Fruit fly (Drosophila melanogaster): ENCODE results near the gene zyd.

Gene zyd

DNA sequence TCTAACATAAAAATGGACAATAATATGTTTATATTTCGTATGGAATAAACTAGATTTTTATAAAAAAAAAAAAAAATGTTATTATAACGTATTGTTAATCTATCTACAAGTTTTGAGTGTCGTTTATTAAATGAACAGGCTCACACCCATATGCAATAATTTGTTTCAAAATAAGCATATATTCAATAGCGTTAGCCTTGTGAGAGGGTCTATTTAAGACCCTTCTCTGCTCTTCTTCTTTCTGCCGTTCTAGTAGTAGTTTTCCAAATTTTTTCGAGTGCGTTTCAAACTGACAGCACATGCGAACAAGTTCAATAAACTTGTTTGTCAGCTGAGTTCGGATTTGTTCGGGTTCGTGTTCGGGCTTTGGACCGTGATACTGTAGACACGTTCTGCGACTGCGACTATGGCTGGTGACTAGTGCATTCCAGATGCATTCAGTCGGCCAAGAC, 48.6 kb downstream of the zyd start (continued):
- TF ChIP-seq cyc (GFP tag; optimal IDR thresholded peaks at IDR 0.05) (peak; percentile 48), Sox14 (GFP tag; optimal IDR thresholded peaks at IDR 0.05) (peak; percentile 14), CG9139 (GFP tag; optimal IDR thresholded peaks at IDR 0.05) (no peak), net (GFP tag; optimal IDR thresholded peaks at IDR 0.05) (peak; percentile 45), CG6808 (GFP tag; optimal IDR thresholded peaks at IDR 0.05) (peak; percentile 11), Lpt (GFP tag; optimal IDR thresholded peaks at IDR 0.05) (peak; percentile 43), fd85E (GFP tag; optimal IDR thresholded peaks at IDR 0.05) (no peak), lz (GFP tag; optimal IDR thresholded peaks at IDR 0.05) (peak; percentile 29), CG16779 (tag; optimal IDR thresholded peaks at IDR 0.05) (no peak), CG11294 (GFP tag; IDR thresholded peaks at IDR 0.05) (no peak), Eip93F (GFP tag; optimal IDR thresholded peaks at IDR 0.05) (no peak), salr (GFP tag; optimal IDR thresholded peaks at IDR 0.05) (peak in 1 of 2 experiments; percentile 76), Eip75B (GFP tag; optimal IDR thresholded peaks at IDR 0.05) (peak; percentile 11), CG6792 (GFP tag; optimal IDR thresholded peaks at IDR 0.05) (peak; percentile 10), CG6854 (GFP tag; optimal IDR thresholded peaks at IDR 0.05) (no peak), Hr39 (GFP tag; optimal IDR thresholded peaks at IDR 0.05) (peak; percentile 31), fkh (GFP tag; optimal IDR thresholded peaks at IDR 0.05) (no peak)

DNA sequence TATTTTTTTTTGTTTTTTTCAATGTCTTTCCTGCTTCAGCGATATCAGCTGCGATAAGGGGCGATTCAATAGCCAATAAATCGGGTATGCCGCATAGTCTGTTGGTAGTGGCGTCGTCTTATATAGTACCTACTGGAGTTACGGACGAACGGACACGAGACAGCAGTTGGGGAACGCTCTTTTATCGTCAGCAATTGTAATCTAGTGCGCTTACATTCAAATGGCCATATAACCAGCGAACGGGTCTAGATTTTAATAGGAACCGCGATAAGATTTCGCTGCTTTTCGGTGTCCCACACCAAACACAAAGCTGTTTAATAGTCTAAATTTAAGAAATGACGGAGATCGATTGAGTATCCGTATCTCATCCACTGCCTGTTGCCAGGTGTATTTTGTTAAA, 50.7 kb downstream of the zyd start:
- no peak for TF ChIP-seq CG32006 (GFP tag; optimal IDR thresholded peaks at IDR 0.05)
- TF ChIP-seq vri (GFP tag; optimal IDR thresholded peaks at IDR 0.05), result peak; percentile 1

DNA sequence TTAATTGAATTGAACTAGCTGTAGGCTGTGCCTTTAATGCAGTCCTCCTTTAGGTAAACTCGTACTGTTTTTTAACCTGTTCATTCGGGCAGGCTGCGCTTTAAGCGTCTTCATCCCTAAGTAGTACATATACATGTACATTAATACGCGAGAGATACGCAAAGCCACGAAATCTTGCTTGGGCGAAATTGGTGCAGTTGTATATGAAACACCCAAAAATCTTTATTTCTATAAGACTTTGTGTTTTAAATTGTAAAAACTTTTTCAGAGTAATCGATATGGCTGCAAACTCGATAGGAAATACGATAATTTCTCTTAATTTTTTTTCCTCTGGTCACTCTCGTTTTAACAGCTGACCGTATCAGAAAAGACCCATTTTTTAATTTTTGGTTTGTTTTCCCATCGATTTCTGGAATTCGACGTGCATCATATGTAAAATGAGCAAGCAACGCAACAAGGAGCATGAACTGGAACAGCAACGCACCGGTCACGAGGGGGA, 59.8 kb downstream of the zyd start, which contains the start of the genes CG17163 and CG17168:
Gene CG17163 (minus strand): TSS at position 303 of the 499 bp plus-strand sequence.
Gene CG17168 (plus strand): TSS at position 332 of the 499 bp plus-strand sequence.
- no peak for TF ChIP-seq CG6792 (GFP tag; optimal IDR thresholded peaks at IDR 0.05)
- no peak for TF ChIP-seq CG16779 (tag; optimal IDR thresholded peaks at IDR 0.05)
- TF ChIP-seq Hr38 (GFP tag; optimal IDR thresholded peaks at IDR 0.05), result no peak
- TF ChIP-seq CG34406 (GFP tag; optimal IDR thresholded peaks at IDR 0.05), result no peak
- TF ChIP-seq fd59A (GFP tag; optimal IDR thresholded peaks at IDR 0.05), result no peak
- TF ChIP-seq Met (GFP tag; optimal IDR thresholded peaks at IDR 0.05), result no peak
- TF ChIP-seq CG4318 (GFP tag; optimal IDR thresholded peaks at IDR 0.05), result no peak
- no peak for TF ChIP-seq ss (GFP tag; optimal IDR thresholded peaks at IDR 0.05)
- no peak for TF ChIP-seq Blimp-1 (GFP tag; optimal IDR thresholded peaks at IDR 0.05)
- TF ChIP-seq CG11902 (GFP tag; optimal IDR thresholded peaks at IDR 0.05), result no peak
- TF ChIP-seq CG7368 (GFP tag; optimal IDR thresholded peaks at IDR 0.05), result no peak
- no peak for TF ChIP-seq Eip93F (GFP tag; optimal IDR thresholded peaks at IDR 0.05)
- no peak for TF ChIP-seq CG3919 (GFP tag; optimal IDR thresholded peaks at IDR 0.05)
- TF ChIP-seq dsx (GFP tag; optimal IDR thresholded peaks at IDR 0.05; ENCODE audit: poor library complexity, severe bottlenecking), result no peak
- TF ChIP-seq CG8119 (GFP tag; IDR thresholded peaks at IDR 0.05), result no peak
- no peak for TF ChIP-seq Ets21C (GFP tag; optimal IDR thresholded peaks at IDR 0.05)
- no peak for TF ChIP-seq Lpt (GFP tag; optimal IDR thresholded peaks at IDR 0.05)
- no peak for TF ChIP-seq CG10669 (GFP tag; optimal IDR thresholded peaks at IDR 0.05)

DNA sequence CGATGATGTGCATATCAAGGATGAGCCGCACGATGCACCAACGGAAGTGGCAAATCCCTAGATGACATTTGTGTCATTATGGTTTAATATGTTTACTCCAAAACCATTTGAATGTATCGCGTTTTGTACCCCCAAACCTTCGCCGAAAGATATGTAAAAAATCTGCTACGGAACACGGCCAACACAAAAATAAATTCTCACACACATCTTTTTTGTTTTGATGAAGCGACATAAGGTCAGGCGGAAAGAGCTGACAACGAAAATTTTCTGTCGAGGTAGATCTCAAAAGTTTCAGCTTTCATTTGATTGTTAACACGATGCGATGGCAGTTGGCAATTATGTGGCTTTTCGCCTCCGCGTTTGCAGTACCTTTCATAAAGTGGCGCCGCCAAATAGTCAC, 61.7 kb downstream of the zyd start, which contains the start of gene CG17169:
Gene CG17169 (plus strand): TSS at position 301 of the 400 bp plus-strand sequence.
- TF ChIP-seq pdm3 (GFP tag; optimal IDR thresholded peaks at IDR 0.05) (no peak), Met (GFP tag; optimal IDR thresholded peaks at IDR 0.05) (no peak), CG6808 (GFP tag; optimal IDR thresholded peaks at IDR 0.05) (no peak)

All from whole organism, prepupa.